Fruit fly (Drosophila melanogaster) whole organism, embryonic: ENCODE data around the gene CG31121.

Source experiments
- CG11398 ChIP-seq: fragments of 200-800 bp; sonication (Bioruptor generic); optimal IDR thresholded peaks from 2 replicates; lab custom pipeline; 2016; ENCODE audit warnings: missing biosample characterization, missing genetic modification characterization
- CG12391 ChIP-seq: fragments of 200-800 bp; sonication (Bioruptor generic); optimal IDR thresholded peaks from 3 replicates; lab custom pipeline; 2018; ENCODE audit warnings: missing biosample characterization, mild to moderate bottlenecking, missing genetic modification characterization, moderate library complexity
- CG1602 ChIP-seq: fragments of 200-800 bp; sonication (Bioruptor generic); optimal IDR thresholded peaks from 3 replicates; lab custom pipeline; 2016; ENCODE audit warnings: missing biosample characterization, missing genetic modification characterization
- CG17186 ChIP-seq: fragments of 200-800 bp; sonication (Bioruptor generic); optimal IDR thresholded peaks from 3 replicates; lab custom pipeline; 2017; ENCODE audit warnings: missing biosample characterization, missing genetic modification reagents, missing genetic modification characterization
- CG17568 ChIP-seq: fragments of 200-800 bp; sonication (Bioruptor generic); optimal IDR thresholded peaks from 2 replicates; lab custom pipeline; 2018; ENCODE audit warnings: missing biosample characterization, mild to moderate bottlenecking, missing genetic modification characterization, moderate library complexity
- CG18619 ChIP-seq: fragments of 200-800 bp; sonication (Bioruptor generic); optimal IDR thresholded peaks from 3 replicates; lab custom pipeline; 2017; ENCODE audit warnings: missing biosample characterization, mild to moderate bottlenecking, missing genetic modification characterization
- CG18764 ChIP-seq: fragments of 200-800 bp; sonication (Bioruptor generic); optimal IDR thresholded peaks from 3 replicates; lab custom pipeline; 2016; ENCODE audit warnings: missing biosample characterization, missing genetic modification characterization
- CG31365 ChIP-seq: fragments of 200-800 bp; sonication (Bioruptor generic); optimal IDR thresholded peaks from 2 replicates; lab custom pipeline; 2018; ENCODE audit warnings: missing biosample characterization, mild to moderate bottlenecking, missing genetic modification characterization
- CG34422 ChIP-seq: fragments of 200-800 bp; sonication (Bioruptor generic); IDR thresholded peaks from 3 replicates; pipeline ENCODE4 v1.3.6; 2022; ENCODE audit warnings: missing biosample characterization, missing genetic modification characterization
- CG3726 ChIP-seq: fragments of 200-800 bp; sonication (Bioruptor generic); IDR thresholded peaks from 3 replicates; pipeline ENCODE4, ENCODE4 v1.3.6; 2022; ENCODE audit warnings: missing biosample characterization, missing genetic modification characterization
- CG3995 ChIP-seq: fragments of 200-800 bp; sonication (Bioruptor generic); optimal IDR thresholded peaks from 3 replicates; lab custom pipeline; 2016; ENCODE audit warnings: missing biosample characterization, missing genetic modification characterization
- CG4360 ChIP-seq: fragments of 200-800 bp; sonication (Bioruptor generic); IDR thresholded peaks from 2 replicates; pipeline ENCODE4 v1.3.6; 2022; ENCODE audit warnings: missing biosample characterization, missing genetic modification characterization
- CG4424 ChIP-seq: fragments of 200-800 bp; sonication (Bioruptor generic); optimal IDR thresholded peaks from 3 replicates; lab custom pipeline; 2016; ENCODE audit warnings: missing biosample characterization, missing genetic modification characterization
- CG6654 ChIP-seq: fragments of 200-800 bp; sonication (Bioruptor generic); optimal IDR thresholded peaks from 2 replicates; lab custom pipeline; 2017; ENCODE audit warnings: missing biosample characterization, mild to moderate bottlenecking, missing genetic modification characterization
- CG7556 ChIP-seq: fragments of 200-800 bp; sonication (Bioruptor generic); optimal IDR thresholded peaks from 2 replicates; lab custom pipeline; 2017; ENCODE audit warnings: missing biosample characterization, mild to moderate bottlenecking, missing genetic modification characterization
- CG8388 ChIP-seq: fragments of 200-800 bp; sonication (Bioruptor generic); optimal IDR thresholded peaks from 2 replicates; lab custom pipeline; 2019; ENCODE audit warnings: missing biosample characterization, mild to moderate bottlenecking, missing genetic modification characterization, moderate library complexity
- CHES-1-like ChIP-seq: fragments of 200-800 bp; sonication (Bioruptor generic); optimal IDR thresholded peaks from 2 replicates; lab custom pipeline; 2016; ENCODE audit warnings: missing biosample characterization, missing genetic modification characterization
- Doc3 ChIP-seq: fragments of 200-800 bp; sonication (Bioruptor generic); IDR thresholded peaks from 3 replicates; pipeline ENCODE4 v1.3.6; 2022; ENCODE audit warnings: missing biosample characterization, missing genetic modification characterization; ENCODE audit not compliant: partially characterized antibody
- Ets97D ChIP-seq: fragments of 200-800 bp; sonication (Bioruptor generic); optimal IDR thresholded peaks from 3 replicates; lab custom pipeline; 2016; ENCODE audit warnings: missing biosample characterization, missing genetic modification characterization
- HHEX ChIP-seq: fragments of 200-800 bp; sonication (Bioruptor generic); optimal IDR thresholded peaks from 3 replicates; lab custom pipeline; 2017; ENCODE audit warnings: missing biosample characterization, mild to moderate bottlenecking, missing genetic modification characterization, missing genetic modification reagents
- MBD-R2 ChIP-seq: fragments of 200-800 bp; sonication (Bioruptor generic); IDR thresholded peaks from 2 replicates; pipeline ENCODE4 v1.3.6; 2022; ENCODE audit warnings: missing biosample characterization, missing genetic modification characterization
- Optix ChIP-seq: fragments of 200-800 bp; sonication (Bioruptor generic); IDR thresholded peaks from 3 replicates; pipeline ENCODE4 v1.3.6; 2022; ENCODE audit warnings: missing biosample characterization, missing genetic modification characterization
- Side ChIP-seq: fragments of 200-800 bp; sonication (Bioruptor generic); optimal IDR thresholded peaks from 2 replicates; lab custom pipeline; 2016; ENCODE audit warnings: missing biosample characterization, missing genetic modification characterization
- Sox102F ChIP-seq: fragments of 200-800 bp; sonication (Bioruptor generic); optimal IDR thresholded peaks from 2 replicates; lab custom pipeline; 2018; ENCODE audit warnings: missing biosample characterization, mild to moderate bottlenecking, missing genetic modification characterization, moderate library complexity
- crc ChIP-seq: fragments of 200-800 bp; sonication (Bioruptor generic); optimal IDR thresholded peaks from 2 replicates; lab custom pipeline; 2016; ENCODE audit warnings: missing biosample characterization, missing genetic modification characterization
- dan ChIP-seq: fragments of 200-800 bp; sonication (Bioruptor generic); IDR thresholded peaks from 2 replicates; pipeline ENCODE4 v1.3.6; 2022; ENCODE audit warnings: missing biosample characterization, missing genetic modification characterization
- dpn ChIP-seq, 2 experiments: fragments of 200-800 bp; sonication (Bioruptor generic); optimal IDR thresholded peaks; 3 replicates each; lab custom pipeline; 2016; ENCODE audit warnings: missing biosample characterization in 2 of 2, missing genetic modification characterization in 2 of 2
- dysf ChIP-seq: fragments of 200-800 bp; sonication (Bioruptor generic); IDR thresholded peaks from 3 replicates; pipeline ENCODE4 v1.3.6; 2022; ENCODE audit warnings: missing biosample characterization, missing genetic modification characterization
- en ChIP-seq: fragments of 200-800 bp; sonication (Bioruptor generic); optimal IDR thresholded peaks from 2 replicates; lab custom pipeline; 2016; ENCODE audit warnings: missing biosample characterization, missing genetic modification characterization
- fd96Cb ChIP-seq: fragments of 200-800 bp; sonication (Bioruptor generic); optimal IDR thresholded peaks from 2 replicates; lab custom pipeline; 2018; ENCODE audit warnings: missing biosample characterization, mild to moderate bottlenecking, missing genetic modification characterization, moderate library complexity
- gcm ChIP-seq: fragments of 200-800 bp; sonication (Bioruptor generic); optimal IDR thresholded peaks from 2 replicates; lab custom pipeline; 2019; ENCODE audit warnings: missing biosample characterization, mild to moderate bottlenecking, missing genetic modification characterization, moderate library complexity
- gsb ChIP-seq: fragments of 200-800 bp; sonication (Bioruptor generic); IDR thresholded peaks from 2 replicates; pipeline ENCODE4 v1.3.6; 2022; ENCODE audit warnings: missing biosample characterization, missing genetic modification characterization
- hb ChIP-seq: fragments of 200-800 bp; sonication (Bioruptor generic); IDR thresholded peaks from 3 replicates; pipeline ENCODE4 v1.3.6; 2022; ENCODE audit warnings: missing biosample characterization, missing genetic modification characterization; ENCODE audit not compliant: partially characterized antibody
- her ChIP-seq: fragments of 200-800 bp; sonication (Bioruptor generic); optimal IDR thresholded peaks from 2 replicates; lab custom pipeline; 2016; ENCODE audit warnings: missing biosample characterization, missing genetic modification characterization
- insv ChIP-seq, 2 experiments: fragments of 200-800 bp; sonication (Bioruptor generic); optimal IDR thresholded peaks; 3 replicates each; lab custom pipeline; 2016 to 2018; ENCODE audit warnings: missing biosample characterization in 2 of 2, missing genetic modification characterization in 2 of 2
- kay ChIP-seq: fragments of 200-800 bp; sonication (Bioruptor generic); optimal IDR thresholded peaks from 2 replicates; lab custom pipeline; 2016; ENCODE audit warnings: missing biosample characterization, missing genetic modification characterization
- klu ChIP-seq: fragments of 200-800 bp; sonication (Bioruptor generic); IDR thresholded peaks from 2 replicates; pipeline ENCODE4 v1.3.6; 2022; ENCODE audit warnings: missing biosample characterization, missing genetic modification characterization
- luna ChIP-seq: fragments of 200-800 bp; sonication (Bioruptor generic); optimal IDR thresholded peaks from 2 replicates; lab custom pipeline; 2016; ENCODE audit warnings: missing biosample characterization, missing genetic modification characterization
- nerfin-2 ChIP-seq: fragments of 200-800 bp; sonication (Bioruptor generic); IDR thresholded peaks from 2 replicates; pipeline ENCODE4 v1.3.6; 2022; ENCODE audit warnings: missing biosample characterization, missing genetic modification characterization; ENCODE audit not compliant: partially characterized antibody
- odd ChIP-seq: fragments of 200-800 bp; sonication (Bioruptor generic); optimal IDR thresholded peaks from 2 replicates; lab custom pipeline; 2017; ENCODE audit warnings: missing biosample characterization, mild to moderate bottlenecking, missing genetic modification characterization
- onecut ChIP-seq: fragments of 200-800 bp; sonication (Bioruptor generic); IDR thresholded peaks from 2 replicates; pipeline ENCODE4 v1.3.6; 2022; ENCODE audit warnings: missing biosample characterization, missing genetic modification characterization
- pzg ChIP-seq: fragments of 200-800 bp; sonication (Bioruptor generic); optimal IDR thresholded peaks from 3 replicates; lab custom pipeline; 2018; ENCODE audit warnings: missing biosample characterization, mild to moderate bottlenecking, missing genetic modification characterization, moderate library complexity
- run ChIP-seq: fragments of 200-800 bp; sonication (Bioruptor generic); optimal IDR thresholded peaks from 3 replicates; lab custom pipeline; 2018; ENCODE audit warnings: missing biosample characterization, mild to moderate bottlenecking, missing genetic modification characterization
- sens-2 ChIP-seq: fragments of 200-800 bp; sonication (Bioruptor generic); IDR thresholded peaks from 2 replicates; pipeline ENCODE4 v1.3.6; 2022; ENCODE audit warnings: missing biosample characterization, missing genetic modification characterization
- slou ChIP-seq: fragments of 200-800 bp; sonication (Bioruptor generic); optimal IDR thresholded peaks from 3 replicates; lab custom pipeline; 2016; ENCODE audit warnings: missing biosample characterization, missing genetic modification characterization
- tap ChIP-seq: fragments of 200-800 bp; optimal IDR thresholded peaks from 3 replicates; lab custom pipeline; 2019; ENCODE audit warnings: missing biosample characterization, mild to moderate bottlenecking, missing genetic modification characterization, moderate library complexity
- vvl ChIP-seq: fragments of 200-800 bp; sonication (Bioruptor generic); IDR thresholded peaks from 2 replicates; pipeline ENCODE4 v1.3.6; 2022; ENCODE audit warnings: missing biosample characterization, missing genetic modification characterization
- wdn ChIP-seq: fragments of 200-800 bp; sonication (Bioruptor generic); IDR thresholded peaks from 2 replicates; pipeline ENCODE4 v1.3.6; 2022; ENCODE audit warnings: missing biosample characterization, missing genetic modification characterization
- zen ChIP-seq: fragments of 200-800 bp; sonication (Bioruptor generic); optimal IDR thresholded peaks from 3 replicates; lab custom pipeline; 2018; ENCODE audit warnings: missing biosample characterization, mild to moderate bottlenecking, missing genetic modification characterization, moderate library complexity

Gene CG31121

dm6 chr3R:24875939-24876842 is 18.2 kb downstream of the CG31121 start, which contains the start of gene CG3744 (continued):
- TF ChIP-seq zen = peak; percentile 79
- TF ChIP-seq dan = peak; percentile 34; the same call in 1 of the 2 replicates
- peak; percentile 90 for TF ChIP-seq CG1602 (GFP tag; lab: Kevin White, UChicago)
- peak; percentile 98 for TF ChIP-seq vvl
- TF ChIP-seq CG3995 (GFP tag; lab: Kevin White, UChicago) = peak; percentile 23
- TF ChIP-seq CG4360 (GFP tag; lab: Robert Waterston, UW) = peak; percentile 93
- peak; percentile 90 for TF ChIP-seq CG18619 (GFP tag; lab: Kevin White, UChicago)
- peak; percentile 81 for TF ChIP-seq fd96Cb (tag; lab: Kevin White, UChicago)
- TF ChIP-seq dpn (GFP tag; optimal IDR thresholded peaks at IDR 0.05; lab: Kevin White, UChicago) = peak; percentile 79 to 94
- TF ChIP-seq nerfin-2 = peak; percentile 65
- peak; percentile 90 for TF ChIP-seq Sox102F (GFP tag; lab: Kevin White, UChicago)
- TF ChIP-seq CG3726 (GFP tag; lab: Robert Waterston, UW) = peak; percentile 84
- peak; percentile 96 for TF ChIP-seq Doc3 (GFP tag; lab: Robert Waterston, UW)
- peak; percentile 85 for TF ChIP-seq tap (tag; lab: Kevin White, UChicago)
- peak; percentile 88 for TF ChIP-seq HHEX (GFP tag; lab: Kevin White, UChicago)
- TF ChIP-seq luna (GFP tag; lab: Kevin White, UChicago) = peak; percentile 37
- TF ChIP-seq sens-2 (GFP tag; lab: Robert Waterston, UW) = peak; percentile 90
- peak; percentile 88 for TF ChIP-seq onecut
- peak; percentile 94 for TF ChIP-seq CG34422 (GFP tag; lab: Robert Waterston, UW)
- peak; percentile 94 for TF ChIP-seq wdn (GFP tag; lab: Robert Waterston, UW)
- peak; percentile 39 for TF ChIP-seq Side (GFP tag; lab: Kevin White, UChicago)
- TF ChIP-seq odd = peak; percentile 50
- TF ChIP-seq slou = peak; percentile 85
- peak; percentile 55 for TF ChIP-seq CG17186
- TF ChIP-seq insv (GFP tag; optimal IDR thresholded peaks at IDR 0.05; lab: Kevin White, UChicago) = peak in 1 of 2 experiments; percentile 67
- peak; percentile 25 for TF ChIP-seq crc (GFP tag; lab: Kevin White, UChicago)
- peak; percentile 94 for TF ChIP-seq dysf (GFP tag; lab: Robert Waterston, UW)
- TF ChIP-seq gcm (GFP tag; lab: Kevin White, UChicago) = peak; percentile 76
- peak; percentile 87 for TF ChIP-seq Optix (GFP tag; lab: Robert Waterston, UW)
- peak; percentile 69 for TF ChIP-seq kay (GFP tag; lab: Kevin White, UChicago)
- TF ChIP-seq klu (GFP tag; lab: Robert Waterston, UW) = peak; percentile 84
- TF ChIP-seq pzg (GFP tag; lab: Kevin White, UChicago) = peak; percentile 57
- peak; percentile 90 for TF ChIP-seq MBD-R2 (GFP tag; lab: Robert Waterston, UW)
- TF ChIP-seq CG11398 (GFP tag; lab: Kevin White, UChicago) = peak; percentile 27
- TF ChIP-seq CG17568 (GFP tag; lab: Kevin White, UChicago) = no peak
- TF ChIP-seq CG6654 = peak; percentile 57
- peak; percentile 63 for TF ChIP-seq run (tag; lab: Kevin White, UChicago)
- TF ChIP-seq CG7556 (GFP tag; lab: Kevin White, UChicago) = peak; percentile 86
- TF ChIP-seq CG8388 (GFP tag; lab: Kevin White, UChicago) = peak; percentile 87
- peak; percentile 60 for TF ChIP-seq Ets97D (GFP tag; lab: Kevin White, UChicago)
- peak; percentile 81 for TF ChIP-seq CG18764 (GFP tag; lab: Kevin White, UChicago)
- peak; percentile 88 for TF ChIP-seq CG4424 (GFP tag; lab: Kevin White, UChicago)
- no peak for TF ChIP-seq en (GFP tag; lab: Kevin White, UChicago)
- peak; percentile 89 for TF ChIP-seq gsb
- TF ChIP-seq CHES-1-like = peak; percentile 53
- peak; percentile 39 for TF ChIP-seq her (GFP tag; lab: Kevin White, UChicago)
- peak; percentile 96 for TF ChIP-seq CG12391 (tag; lab: Kevin White, UChicago)
- TF ChIP-seq CG31365 (tag; lab: Kevin White, UChicago) = no peak
- peak; percentile 87 for TF ChIP-seq hb (GFP tag; lab: Robert Waterston, UW)
